Fruit fly (Drosophila melanogaster): ENCODE data around the gene Gagr.

Gagr gene

DNA sequence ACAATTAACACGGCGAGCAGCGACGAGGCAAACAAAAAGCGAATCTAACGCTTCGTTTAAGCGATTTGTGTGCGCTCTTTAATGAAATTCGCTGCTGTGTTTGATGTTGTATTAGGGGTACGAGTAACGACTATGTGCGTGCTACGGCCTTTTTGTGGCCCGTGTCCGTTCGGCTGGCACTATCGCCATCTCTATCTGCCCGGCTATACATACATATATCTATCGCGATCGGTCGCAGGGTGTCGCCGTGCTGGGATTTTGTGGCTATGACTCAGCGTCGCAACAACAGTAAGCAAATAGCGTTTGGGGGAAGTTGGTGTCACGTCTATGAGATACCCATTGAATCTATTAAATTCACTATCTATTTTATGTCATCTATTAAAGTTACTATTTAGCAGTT lies 686 bp upstream of the Gagr start:
- no peak for TF ChIP-seq CG17801 (GFP tag; optimal IDR thresholded peaks at IDR 0.05; ENCODE audit: partially characterized antibody)

dm6 chr3L:16400175-16400574 lies 5.8 kb downstream of the Gagr start, which contains the start of gene CG44836:
TSS of gene CG44836 (minus strand) at chr3L:16400275.
- no peak for TF ChIP-seq CG17801 (GFP tag; optimal IDR thresholded peaks at IDR 0.05; ENCODE audit: partially characterized antibody)

DNA sequence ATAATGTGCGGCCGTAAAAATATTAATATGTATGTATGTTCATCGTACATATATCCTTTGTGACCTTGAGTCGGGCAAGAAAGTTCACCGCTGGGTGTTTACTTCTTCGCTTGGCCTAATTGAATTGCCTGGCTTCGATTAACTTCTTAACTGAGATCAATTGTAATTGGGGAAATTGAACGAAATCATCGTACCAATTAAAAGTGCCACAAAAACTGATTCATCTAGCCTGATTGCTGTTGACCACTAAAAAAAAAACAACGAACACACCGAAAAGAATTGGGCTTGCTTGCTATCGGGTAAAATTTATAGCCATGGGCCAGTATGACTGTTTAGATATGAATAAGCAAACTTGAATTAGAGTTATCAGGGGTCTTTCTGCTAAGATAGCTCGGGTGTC lies 7.9 kb downstream of the Gagr start:
- no peak for TF ChIP-seq CG17801 (GFP tag; optimal IDR thresholded peaks at IDR 0.05; ENCODE audit: partially characterized antibody)

DNA sequence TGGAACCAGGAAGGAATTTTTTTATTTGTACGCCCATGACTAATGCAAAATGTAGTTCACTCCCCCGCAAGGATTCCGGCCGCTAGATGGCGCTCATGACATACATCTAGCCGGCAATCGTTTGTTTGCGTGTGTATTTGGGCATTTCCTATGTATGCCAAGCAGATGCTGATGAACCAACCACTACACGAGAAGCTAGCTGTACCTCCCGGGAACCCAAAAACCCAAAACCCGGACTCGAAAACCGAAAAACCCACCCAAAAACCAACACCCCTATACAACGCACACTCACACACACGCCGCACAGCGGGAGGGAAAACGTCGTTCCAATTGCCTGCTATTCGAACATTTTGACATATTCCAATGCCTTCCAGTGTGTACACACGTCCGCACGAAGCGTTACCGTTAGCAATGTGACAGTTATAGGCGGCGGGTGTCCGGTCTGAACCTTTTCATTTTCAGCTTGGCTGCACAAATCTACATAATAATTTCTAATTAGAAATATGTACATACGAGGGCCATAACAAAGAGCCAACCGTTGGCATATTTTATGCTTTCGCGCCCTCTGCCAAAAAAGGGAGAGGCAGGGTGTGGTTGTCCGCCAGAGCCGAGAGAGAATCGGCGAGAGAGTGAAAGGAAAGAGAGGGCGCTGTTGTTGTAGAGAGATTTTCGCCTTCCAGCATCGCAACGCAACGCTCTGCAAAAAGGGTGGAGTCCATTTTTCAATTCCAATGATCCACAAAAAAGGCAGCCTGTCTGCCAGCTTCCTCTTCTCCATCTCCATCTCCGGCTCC lies 13.6 kb downstream of the Gagr start:
- no peak for TF ChIP-seq CG17801 (GFP tag; optimal IDR thresholded peaks at IDR 0.05; ENCODE audit: partially characterized antibody)

dm6 chr3L:16408609-16409439 lies 14.4 kb downstream of the Gagr start:
- no peak for TF ChIP-seq CG17801 (GFP tag; optimal IDR thresholded peaks at IDR 0.05; ENCODE audit: partially characterized antibody)

DNA sequence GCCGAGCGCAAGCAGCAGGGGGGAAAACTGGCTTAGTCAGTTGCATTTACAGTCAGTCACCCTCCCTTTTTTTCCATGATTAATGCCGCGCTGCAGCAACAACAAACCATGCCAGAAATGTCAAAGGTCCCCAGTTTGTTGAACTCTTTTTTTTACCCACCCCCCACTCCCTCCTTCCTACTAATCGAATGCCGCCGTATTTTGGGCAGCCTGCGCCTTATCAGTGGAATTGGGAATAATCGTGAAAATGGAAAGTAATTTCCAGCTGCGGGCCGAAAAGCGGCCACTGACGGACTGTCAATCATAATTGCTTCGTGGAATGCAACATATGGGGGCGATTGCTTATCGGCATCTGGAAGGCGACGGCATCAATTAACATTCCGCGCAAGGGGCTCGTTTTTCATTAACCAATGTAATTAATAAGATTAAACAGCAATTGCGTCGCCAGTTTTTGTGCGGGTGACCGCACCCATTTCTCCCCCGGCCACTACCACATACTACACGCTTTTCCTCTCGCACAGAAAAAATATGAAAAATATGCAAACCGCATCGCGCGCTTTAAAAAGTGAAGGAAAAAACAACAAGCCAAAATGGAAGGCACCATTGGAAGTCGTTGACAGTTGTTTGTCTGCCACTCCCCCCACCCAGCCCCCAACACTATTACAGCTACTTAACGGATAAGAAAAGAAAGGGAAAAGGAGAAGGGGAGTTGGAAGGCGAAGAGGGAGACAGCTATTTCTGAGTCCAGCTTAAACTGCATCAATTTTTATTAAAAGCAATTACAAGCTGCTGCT lies 15.3 kb downstream of the Gagr start:
- TF ChIP-seq CG17801 (GFP tag; optimal IDR thresholded peaks at IDR 0.05; ENCODE audit: partially characterized antibody) = no peak

DNA sequence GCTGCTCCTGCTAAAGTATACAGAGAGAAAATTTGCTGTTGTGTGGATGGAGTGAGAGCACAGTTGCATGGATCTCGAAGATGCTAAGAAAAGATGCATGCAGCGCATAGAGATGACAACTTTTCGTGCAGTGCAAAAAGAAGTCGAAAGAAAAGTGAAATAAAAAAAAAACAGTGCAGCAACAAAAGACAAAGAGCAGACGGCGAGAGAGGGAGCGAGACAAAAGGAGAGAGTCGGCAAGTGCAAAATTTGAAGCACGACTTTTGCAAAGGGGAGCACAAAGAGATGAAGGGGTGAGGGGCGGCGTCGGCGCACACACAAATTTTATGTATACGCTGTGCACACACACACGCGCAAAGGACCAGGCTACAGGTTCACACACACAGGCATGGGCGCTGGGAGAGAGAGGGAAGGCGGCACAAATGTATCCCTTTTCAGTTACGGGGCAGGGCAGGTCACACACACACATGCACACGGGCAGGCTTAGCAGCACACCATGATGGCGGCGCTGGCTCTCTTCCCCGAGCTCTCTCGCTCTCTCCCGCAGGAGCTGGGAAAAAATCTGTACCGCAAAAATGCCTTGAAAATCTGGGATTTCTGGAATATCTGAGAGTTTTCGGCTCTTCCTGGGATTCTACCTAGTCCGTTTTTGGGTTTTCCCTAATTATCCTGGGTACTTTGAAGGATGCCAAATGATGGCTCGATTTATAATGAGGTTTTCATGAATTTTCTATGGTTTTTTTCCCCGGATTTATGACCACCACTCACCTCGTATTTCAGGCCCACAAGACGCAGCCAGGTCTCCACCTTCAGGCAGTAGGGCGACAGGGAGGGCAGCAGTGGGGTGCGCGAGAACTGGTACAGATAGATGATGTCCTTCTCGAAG lies 16.1 kb downstream of the Gagr start:
- no peak for TF ChIP-seq CG17801 (GFP tag; optimal IDR thresholded peaks at IDR 0.05; ENCODE audit: partially characterized antibody)

DNA sequence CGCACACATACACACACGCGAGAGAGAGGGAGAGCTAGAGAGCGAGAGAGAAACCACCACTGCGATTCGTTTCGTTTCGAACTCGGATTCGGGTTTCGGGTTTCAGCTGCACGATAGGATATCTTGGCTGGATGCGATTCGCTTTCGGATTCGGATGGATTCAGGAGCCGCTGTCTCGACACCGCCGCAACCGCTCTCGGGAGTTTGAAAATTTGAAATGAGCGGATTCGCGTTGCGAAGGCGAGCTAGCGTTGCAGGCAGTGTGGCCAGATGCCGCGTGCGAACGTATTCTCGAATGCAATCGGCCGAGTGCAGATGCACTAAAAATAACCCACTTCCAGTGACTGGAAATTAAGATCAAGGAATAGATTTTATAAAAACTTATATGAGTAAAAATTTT lies 17.2 kb downstream of the Gagr start, which contains the start of gene fax:
fax (minus strand) TSS at position 263 of the 400 bp plus-strand sequence.
- peak; percentile 29 for TF ChIP-seq CG17801 (GFP tag; optimal IDR thresholded peaks at IDR 0.05; ENCODE audit: partially characterized antibody)

DNA sequence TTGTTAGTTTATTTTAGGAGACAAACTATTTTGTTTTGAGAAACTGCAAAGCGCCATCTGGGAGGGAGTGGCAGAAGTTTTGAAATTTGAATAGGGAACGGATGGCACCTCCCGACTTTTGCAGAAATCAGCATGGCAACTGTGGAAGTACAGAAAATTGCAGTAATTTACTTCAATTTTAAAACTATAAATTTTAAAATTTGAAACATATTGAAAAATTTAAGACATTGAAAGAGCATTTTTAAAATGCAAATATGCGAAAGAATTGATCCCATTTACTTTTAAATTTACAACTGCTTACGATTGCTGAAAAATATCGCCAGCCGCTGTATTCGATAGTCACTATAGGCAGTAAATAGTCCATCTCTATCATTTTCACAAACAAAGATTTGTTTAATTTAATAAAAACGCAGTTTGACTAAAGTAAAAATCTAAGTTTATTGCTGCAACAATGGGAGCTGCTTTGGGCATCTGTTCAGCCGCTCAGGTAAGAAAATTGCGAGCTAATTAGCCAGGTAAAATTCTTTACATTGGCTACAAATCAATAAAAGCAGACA lies 18.1 kb downstream of the Gagr start, which contains the start of gene Serinc:
Serinc (plus strand) TSS at position 329 of the 557 bp plus-strand sequence.
- peak; percentile 47 for TF ChIP-seq CG17801 (GFP tag; optimal IDR thresholded peaks at IDR 0.05; ENCODE audit: partially characterized antibody)

DNA sequence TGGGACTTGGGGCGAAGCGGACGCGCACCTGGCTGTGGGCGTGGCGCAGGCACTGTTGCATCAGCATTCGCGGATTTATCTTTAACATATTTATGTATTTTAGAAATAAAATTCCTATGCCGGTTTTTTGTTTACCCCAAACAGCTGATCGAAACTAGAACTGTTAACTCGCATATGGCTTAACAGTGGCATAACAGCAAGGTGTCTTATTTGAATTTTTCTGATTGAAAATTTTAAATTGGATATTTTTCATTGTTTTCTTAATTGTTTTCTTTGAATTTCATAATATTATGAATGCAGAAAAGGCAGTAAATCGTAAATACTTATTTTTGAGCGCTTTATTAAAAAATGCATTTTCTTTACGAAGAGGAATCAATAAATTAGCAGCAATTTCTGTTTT lies 22.6 kb downstream of the Gagr start, which contains the start of gene GluRS-m:
GluRS-m (minus strand) TSS at position 154 of the 400 bp plus-strand sequence.
- TF ChIP-seq CG17801 (GFP tag; optimal IDR thresholded peaks at IDR 0.05; ENCODE audit: partially characterized antibody) = no peak

DNA sequence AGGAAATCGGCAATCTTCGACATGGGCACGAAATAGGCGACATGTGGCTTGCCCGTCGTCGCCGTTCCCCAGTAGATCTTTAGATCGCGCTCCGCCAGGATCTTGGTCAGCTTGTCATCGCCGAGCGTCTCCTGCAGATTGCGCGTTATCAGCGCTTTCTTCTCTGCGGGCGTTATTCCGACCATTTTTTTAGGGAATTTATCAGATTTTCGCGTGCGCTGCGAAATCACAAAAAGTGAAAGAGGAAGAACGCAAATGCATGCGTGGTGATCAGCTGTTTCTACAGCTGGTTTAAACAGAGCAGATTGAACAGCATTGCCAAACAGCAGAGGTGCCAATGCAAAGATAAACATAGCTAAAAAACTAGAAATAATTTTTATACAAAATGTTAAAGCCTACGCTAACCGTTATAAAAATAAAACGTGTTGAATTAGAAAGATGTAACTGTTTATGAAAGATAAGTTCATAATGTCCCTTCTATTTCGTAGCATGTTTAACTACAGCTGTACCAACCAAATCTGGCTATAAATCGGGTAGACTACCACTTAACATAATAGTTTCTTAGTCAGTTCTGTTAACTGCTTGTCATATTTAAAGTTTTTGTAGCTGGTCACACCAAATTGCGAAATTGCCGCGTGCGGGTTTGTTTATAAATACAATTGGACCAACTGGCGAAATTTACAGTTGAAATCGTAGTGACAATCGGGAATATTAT lies 24.8 kb downstream of the Gagr start, which contains the start of the genes TyrRS and CG33158:
TyrRS (minus strand) TSS at position 244 of the 715 bp plus-strand sequence.
CG33158 (plus strand) TSS at position 539 of the 715 bp plus-strand sequence.
- no peak for TF ChIP-seq CG17801 (GFP tag; optimal IDR thresholded peaks at IDR 0.05; ENCODE audit: partially characterized antibody)

- no peak for TF ChIP-seq CG17801 (GFP tag; optimal IDR thresholded peaks at IDR 0.05; ENCODE audit: partially characterized antibody)
These were observed 35.1 kb downstream of the Gagr start for dm6 chr3L:16429451-16429850.

dm6 chr3L:16431056-16431455 lies 36.7 kb downstream of the Gagr start:
- no peak for TF ChIP-seq CG17801 (GFP tag; optimal IDR thresholded peaks at IDR 0.05; ENCODE audit: partially characterized antibody)
